Fruit fly (Drosophila melanogaster): ENCODE measurements around the gene CG44014.

- TF ChIP-seq Pif1A (GFP tag; optimal IDR thresholded peaks at IDR 0.05): no peak
- TF ChIP-seq CG14655 (GFP tag; optimal IDR thresholded peaks at IDR 0.05): no peak
- TF ChIP-seq Pif1B (GFP tag; optimal IDR thresholded peaks at IDR 0.05): no peak
Measured at dm6 chr3R:15471742-15472141, 36.9 kb downstream of the CG44014 start.
